Fruit fly (Drosophila melanogaster) whole organism, pupa: ENCODE data around the gene He.

Experiments
- CG4496 ChIP-seq: fragments of 200-800 bp; sonication (Bioruptor generic); IDR thresholded peaks from 3 replicates; pipeline ENCODE4 v1.3.6; 2022; ENCODE audit warnings: missing biosample characterization, missing genetic modification characterization
- D1 ChIP-seq: fragments of 200-800 bp; sonication (Bioruptor generic); optimal IDR thresholded peaks from 2 replicates; lab custom pipeline; 2018; ENCODE audit warnings: missing biosample characterization, mild to moderate bottlenecking, missing genetic modification characterization, moderate library complexity
- Pif1A ChIP-seq: fragments of 200-800 bp; sonication (Bioruptor generic); optimal IDR thresholded peaks from 3 replicates; lab custom pipeline; 2016; ENCODE audit warnings: missing biosample characterization, missing genetic modification characterization
- Pif1B ChIP-seq: fragments of 200-800 bp; sonication (Bioruptor generic); optimal IDR thresholded peaks from 3 replicates; lab custom pipeline; 2016; ENCODE audit warnings: missing biosample characterization, missing genetic modification characterization
- fd96Ca ChIP-seq: fragments of 200-800 bp; sonication (Bioruptor generic); IDR thresholded peaks from 3 replicates; pipeline ENCODE4 v1.3.6; 2022; ENCODE audit warnings: missing biosample characterization, missing genetic modification characterization
- gl ChIP-seq: fragments of 200-800 bp; sonication (Bioruptor generic); optimal IDR thresholded peaks from 2 replicates; lab custom pipeline; 2018; ENCODE audit warnings: missing biosample characterization, mild to moderate bottlenecking, missing genetic modification characterization

dm6 chr2L:13931318-13931717 lies 41.4 kb downstream of the He start, which contains the start of gene CG42711:
- TF ChIP-seq Pif1B, result no peak
- TF ChIP-seq Pif1A (GFP tag; lab: Kevin White, UChicago), result no peak
- TF ChIP-seq CG4496 (GFP tag; lab: Robert Waterston, UW), result peak; percentile 63; the same call in 2 of the 3 replicates
- TF ChIP-seq D1 (tag; lab: Kevin White, UChicago), result no peak
- no peak for TF ChIP-seq gl (tag; lab: Kevin White, UChicago)
- no peak for TF ChIP-seq fd96Ca (GFP tag; lab: Robert Waterston, UW)
